Worm (Caenorhabditis elegans): Measurements from ENCODE around the gene F28A12.10.

F28A12.10 gene

ce11 chrV:8662056-8663006 is 24.8 kb upstream of the F28A12.10 start:
- TF ChIP-seq him-1 (tag; optimal IDR thresholded peaks at IDR 0.05) (no peak), W03F9.2 (tag; optimal IDR thresholded peaks at IDR 0.05) (no peak), dao-5 (tag; optimal IDR thresholded peaks at IDR 0.05) (no peak)

ce11 chrV:8661241-8661954 is 23.8 kb upstream of the F28A12.10 start:
- TF ChIP-seq W03F9.2 (tag; optimal IDR thresholded peaks at IDR 0.05) (no peak), him-1 (tag; optimal IDR thresholded peaks at IDR 0.05) (no peak), dao-5 (tag; optimal IDR thresholded peaks at IDR 0.05) (no peak)

ce11 chrV:8660475-8660874 is 22.9 kb upstream of the F28A12.10 start:
- no peak for TF ChIP-seq him-1 (tag; optimal IDR thresholded peaks at IDR 0.05)
- TF ChIP-seq W03F9.2 (tag; optimal IDR thresholded peaks at IDR 0.05), result no peak
- TF ChIP-seq dao-5 (tag; optimal IDR thresholded peaks at IDR 0.05), result no peak

- no peak for TF ChIP-seq him-1 (tag; optimal IDR thresholded peaks at IDR 0.05)
- no peak for TF ChIP-seq W03F9.2 (tag; optimal IDR thresholded peaks at IDR 0.05)
- TF ChIP-seq dao-5 (tag; optimal IDR thresholded peaks at IDR 0.05), result no peak
Measured at ce11 chrV:8658577-8659362, 21.2 kb upstream of the F28A12.10 start.

ce11 chrV:8657911-8658310 is 20.3 kb upstream of the F28A12.10 start:
- no peak for TF ChIP-seq dao-5 (tag; optimal IDR thresholded peaks at IDR 0.05)
- no peak for TF ChIP-seq W03F9.2 (tag; optimal IDR thresholded peaks at IDR 0.05)
- no peak for TF ChIP-seq him-1 (tag; optimal IDR thresholded peaks at IDR 0.05)

- TF ChIP-seq W03F9.2 (tag; optimal IDR thresholded peaks at IDR 0.05) (no peak), dao-5 (tag; optimal IDR thresholded peaks at IDR 0.05) (no peak), him-1 (tag; optimal IDR thresholded peaks at IDR 0.05) (no peak)
Measured at ce11 chrV:8654460-8655419, 17.2 kb upstream of the F28A12.10 start.

ce11 chrV:8653080-8653821 is 15.7 kb upstream of the F28A12.10 start:
- TF ChIP-seq W03F9.2 (tag; optimal IDR thresholded peaks at IDR 0.05), result no peak

- TF ChIP-seq dao-5 (tag; optimal IDR thresholded peaks at IDR 0.05), result no peak
- no peak for TF ChIP-seq W03F9.2 (tag; optimal IDR thresholded peaks at IDR 0.05)
- no peak for TF ChIP-seq him-1 (tag; optimal IDR thresholded peaks at IDR 0.05)
Measured at ce11 chrV:8652177-8652576, 14.6 kb upstream of the F28A12.10 start.

ce11 chrV:8651007-8651711 is 13.6 kb upstream of the F28A12.10 start:
- no peak for TF ChIP-seq dao-5 (tag; optimal IDR thresholded peaks at IDR 0.05)
- peak; percentile 36 for TF ChIP-seq W03F9.2 (tag; optimal IDR thresholded peaks at IDR 0.05)
- TF ChIP-seq him-1 (tag; optimal IDR thresholded peaks at IDR 0.05), result no peak

- TF ChIP-seq him-1 (tag; optimal IDR thresholded peaks at IDR 0.05) (no peak), dao-5 (tag; optimal IDR thresholded peaks at IDR 0.05) (no peak), W03F9.2 (tag; optimal IDR thresholded peaks at IDR 0.05) (no peak)
Measured at ce11 chrV:8650365-8650764, 12.8 kb upstream of the F28A12.10 start.

ce11 chrV:8648251-8648650 is 10.7 kb upstream of the F28A12.10 start:
- TF ChIP-seq dao-5 (tag; optimal IDR thresholded peaks at IDR 0.05) (no peak), W03F9.2 (tag; optimal IDR thresholded peaks at IDR 0.05) (no peak), him-1 (tag; optimal IDR thresholded peaks at IDR 0.05) (no peak)

Data from whole organism, L4/young adult.